Fruit fly (Drosophila melanogaster) whole organism, pupa: ENCODE data around the gene Bug22.

Source experiments
- CG12605 ChIP-seq: fragments of 200-800 bp; sonication (Bioruptor generic); IDR thresholded peaks from 2 replicates; pipeline ENCODE4 v1.3.6; 2022; ENCODE audit warnings: missing biosample characterization, missing genetic modification characterization
- CG15710 ChIP-seq: fragments of 200-800 bp; sonication (Bioruptor generic); optimal IDR thresholded peaks from 2 replicates; lab custom pipeline; 2018; ENCODE audit warnings: missing biosample characterization, mild to moderate bottlenecking, missing genetic modification characterization, moderate library complexity
- CG32121 ChIP-seq: fragments of 200-800 bp; sonication (Bioruptor generic); IDR thresholded peaks from 2 replicates; pipeline ENCODE4 v1.3.6; 2022; ENCODE audit warnings: missing biosample characterization, missing genetic modification characterization
- CG9948 ChIP-seq: fragments of 200-800 bp; sonication (Bioruptor generic); optimal IDR thresholded peaks from 2 replicates; lab custom pipeline; 2018; ENCODE audit warnings: missing biosample characterization, mild to moderate bottlenecking, missing genetic modification characterization, moderate library complexity
- D1 ChIP-seq: fragments of 200-800 bp; sonication (Bioruptor generic); optimal IDR thresholded peaks from 2 replicates; lab custom pipeline; 2018; ENCODE audit warnings: missing biosample characterization, mild to moderate bottlenecking, missing genetic modification characterization, moderate library complexity
- EcR ChIP-seq: fragments of 200-800 bp; sonication (Bioruptor generic); optimal IDR thresholded peaks from 3 replicates; lab custom pipeline; 2019; ENCODE audit warnings: missing biosample characterization, missing genetic modification characterization, mild to moderate bottlenecking, moderate library complexity, missing genetic modification reagents
- Pif1A ChIP-seq: fragments of 200-800 bp; sonication (Bioruptor generic); optimal IDR thresholded peaks from 3 replicates; lab custom pipeline; 2016; ENCODE audit warnings: missing biosample characterization, missing genetic modification characterization
- fd96Ca ChIP-seq: fragments of 200-800 bp; sonication (Bioruptor generic); IDR thresholded peaks from 3 replicates; pipeline ENCODE4 v1.3.6; 2022; ENCODE audit warnings: missing biosample characterization, missing genetic modification characterization
- gl ChIP-seq: fragments of 200-800 bp; sonication (Bioruptor generic); optimal IDR thresholded peaks from 2 replicates; lab custom pipeline; 2018; ENCODE audit warnings: missing biosample characterization, mild to moderate bottlenecking, missing genetic modification characterization

DNA sequence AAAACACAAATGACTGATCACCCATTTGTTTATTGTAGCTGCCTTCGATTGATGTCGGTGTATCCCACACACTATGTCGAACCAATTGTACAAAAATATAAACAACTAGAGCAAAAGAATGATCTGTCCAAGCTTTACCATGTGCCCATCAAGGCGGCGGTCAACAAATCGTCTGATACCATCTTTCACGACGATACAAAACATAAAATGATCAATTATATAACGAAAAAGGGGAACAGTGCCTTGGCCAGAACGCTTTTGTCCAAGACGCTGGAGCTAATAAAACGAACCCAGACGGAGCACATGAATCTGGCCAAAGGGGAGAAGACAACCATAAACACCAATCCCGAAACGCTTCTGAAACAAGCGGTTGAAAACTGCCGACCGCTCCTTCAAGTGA lies 43.9 kb downstream of the Bug22 start:
- no peak for TF ChIP-seq CG12605 (GFP tag; lab: Robert Waterston, UW)
- TF ChIP-seq EcR, result no peak
- no peak for TF ChIP-seq D1 (tag; lab: Kevin White, UChicago)
- no peak for TF ChIP-seq CG15710 (tag; lab: Kevin White, UChicago)
- TF ChIP-seq fd96Ca (GFP tag; lab: Robert Waterston, UW), result no peak
- TF ChIP-seq CG9948 (tag; lab: Kevin White, UChicago), result no peak
- no peak for TF ChIP-seq CG32121
- no peak for TF ChIP-seq Pif1A (GFP tag; lab: Kevin White, UChicago)
- no peak for TF ChIP-seq gl
